Fruit fly (Drosophila melanogaster): ENCODE results near the gene Pa1.

The Pa1 gene

dm6 chrX:11350505-11351327 is 8.3 kb upstream of the Pa1 start, which contains the start of gene CG1737:
TSS of gene CG1737 (plus strand) at chrX:11350608.
- peak in 1 of 2 experiments; percentile 9 for TF ChIP-seq ss (GFP tag; optimal IDR thresholded peaks at IDR 0.05)
- no peak for TF ChIP-seq salr (GFP tag; optimal IDR thresholded peaks at IDR 0.05)
- TF ChIP-seq CG6163 (GFP tag; IDR thresholded peaks at IDR 0.05): peak; percentile 16; the same call in 1 of the 3 replicates
- peak; percentile 11 for TF ChIP-seq CG31627 (GFP tag; optimal IDR thresholded peaks at IDR 0.05)
- peak; percentile 24 for TF ChIP-seq svp (GFP tag)
- peak; percentile 2 for TF ChIP-seq CG3919 (GFP tag; optimal IDR thresholded peaks at IDR 0.05)
- no peak for TF ChIP-seq Hr38 (GFP tag; optimal IDR thresholded peaks at IDR 0.05)
- no peak for TF ChIP-seq achi (GFP tag; optimal IDR thresholded peaks at IDR 0.05)
- no peak for TF ChIP-seq CG7368 (GFP tag; optimal IDR thresholded peaks at IDR 0.05)
- TF ChIP-seq cyc (GFP tag; optimal IDR thresholded peaks at IDR 0.05): peak; percentile 31
- TF ChIP-seq topi (GFP tag; optimal IDR thresholded peaks at IDR 0.05): peak; percentile 7
- TF ChIP-seq CG8319 (GFP tag; optimal IDR thresholded peaks at IDR 0.05): peak; percentile 26
- peak; percentile 45 for TF ChIP-seq Eip78C (GFP tag)
- TF ChIP-seq vri (GFP tag; optimal IDR thresholded peaks at IDR 0.05): peak; percentile 17
- TF ChIP-seq Sox14 (GFP tag; optimal IDR thresholded peaks at IDR 0.05): peak; percentile 17
- peak; percentile 3 for TF ChIP-seq Hr39 (GFP tag; optimal IDR thresholded peaks at IDR 0.05)
- peak; percentile 7 for TF ChIP-seq OdsH (GFP tag; optimal IDR thresholded peaks at IDR 0.05)
- peak; percentile 10 for TF ChIP-seq CG6792 (GFP tag; optimal IDR thresholded peaks at IDR 0.05)
- peak; percentile 35 for TF ChIP-seq CG6854 (GFP tag; optimal IDR thresholded peaks at IDR 0.05)
- peak; percentile 9 for TF ChIP-seq esn (GFP tag; optimal IDR thresholded peaks at IDR 0.05)
- TF ChIP-seq CG8632 (GFP tag; optimal IDR thresholded peaks at IDR 0.05): no peak

dm6 chrX:11351351-11351750 is 7.7 kb upstream of the Pa1 start:
- TF ChIP-seq CG9139 (GFP tag; optimal IDR thresholded peaks at IDR 0.05) (peak; percentile 77), CG32006 (GFP tag; optimal IDR thresholded peaks at IDR 0.05) (peak; percentile 96), CG15336 (GFP tag; IDR thresholded peaks at IDR 0.05) (peak; percentile 98), topi (GFP tag; optimal IDR thresholded peaks at IDR 0.05) (peak; percentile 93), CG6792 (GFP tag; optimal IDR thresholded peaks at IDR 0.05) (peak; percentile 95), CG3919 (GFP tag; optimal IDR thresholded peaks at IDR 0.05) (peak; percentile 96), eg (GFP tag; IDR thresholded peaks at IDR 0.05) (peak; percentile 99), Ets96B (tag; optimal IDR thresholded peaks at IDR 0.05) (peak; percentile 91), CG6276 (GFP tag; optimal IDR thresholded peaks at IDR 0.05) (peak; percentile 96), Sox14 (GFP tag; optimal IDR thresholded peaks at IDR 0.05) (peak; percentile 94), fkh (GFP tag; optimal IDR thresholded peaks at IDR 0.05) (no peak), ss (GFP tag; optimal IDR thresholded peaks at IDR 0.05) (peak; percentile 83 to 93), CG8119 (GFP tag; IDR thresholded peaks at IDR 0.05) (peak; percentile 96), Hr38 (GFP tag; optimal IDR thresholded peaks at IDR 0.05) (peak; percentile 92), CG16779 (tag; optimal IDR thresholded peaks at IDR 0.05) (peak; percentile 89), Eip93F (GFP tag; optimal IDR thresholded peaks at IDR 0.05) (no peak), acj6 (GFP tag; optimal IDR thresholded peaks at IDR 0.05) (peak; percentile 95), fd85E (GFP tag; optimal IDR thresholded peaks at IDR 0.05) (peak; percentile 86), salr (GFP tag; optimal IDR thresholded peaks at IDR 0.05) (peak; percentile 88 to 94), CG8632 (GFP tag; optimal IDR thresholded peaks at IDR 0.05) (peak; percentile 90), CG6854 (GFP tag; optimal IDR thresholded peaks at IDR 0.05) (peak; percentile 80), pdm3 (GFP tag; optimal IDR thresholded peaks at IDR 0.05) (peak; percentile 96), Eip75B (GFP tag; optimal IDR thresholded peaks at IDR 0.05) (peak; percentile 92), CG10669 (GFP tag; optimal IDR thresholded peaks at IDR 0.05) (peak; percentile 93), cyc (GFP tag; optimal IDR thresholded peaks at IDR 0.05) (peak; percentile 96), fd59A (GFP tag; optimal IDR thresholded peaks at IDR 0.05) (peak; percentile 90), CG7368 (GFP tag; optimal IDR thresholded peaks at IDR 0.05) (peak; percentile 95), vri (GFP tag; optimal IDR thresholded peaks at IDR 0.05) (peak; percentile 81), net (GFP tag; optimal IDR thresholded peaks at IDR 0.05) (peak; percentile 95), CG31627 (GFP tag; optimal IDR thresholded peaks at IDR 0.05) (peak; percentile 94), Smox (GFP tag; optimal IDR thresholded peaks at IDR 0.05) (peak; percentile 91), Lpt (GFP tag; optimal IDR thresholded peaks at IDR 0.05) (peak; percentile 95), CG8319 (GFP tag; optimal IDR thresholded peaks at IDR 0.05) (peak; percentile 89), CG6808 (GFP tag; optimal IDR thresholded peaks at IDR 0.05) (peak; percentile 90), CG11762 (GFP tag; optimal IDR thresholded peaks at IDR 0.05; ENCODE audit: insufficient read depth) (peak; percentile 93), svp (GFP tag) (peak; percentile 94), OdsH (GFP tag; optimal IDR thresholded peaks at IDR 0.05) (peak; percentile 95), spab (GFP tag; optimal IDR thresholded peaks at IDR 0.05) (peak; percentile 90), CG3032 (tag; optimal IDR thresholded peaks at IDR 0.05) (peak; percentile 90), lz (GFP tag; optimal IDR thresholded peaks at IDR 0.05) (peak; percentile 95)
